Fruit fly (Drosophila melanogaster) S2 (cell line): ENCODE results near the gene CG17167.

Experiments
- CG8478 ChIP-seq: fragments of >200 bp; optimal IDR thresholded peaks from 2 replicates; lab custom pipeline; 2018
- CTCF ChIP-seq, 2 experiments: fragments of >200 bp; optimal IDR thresholded peaks; 2 replicates each; lab custom pipeline; 2018

- TF ChIP-seq CG8478 (lab: Kevin White, UChicago) (no peak), CTCF (optimal IDR thresholded peaks at IDR 0.05; lab: Kevin White, UChicago) (no peak)
Measured at dm6 chrX:23096818-23097129, 28.7 kb downstream of the CG17167 start.
